Fruit fly (Drosophila melanogaster): Measurements from ENCODE around the gene CG9705.

Gene CG9705

DNA sequence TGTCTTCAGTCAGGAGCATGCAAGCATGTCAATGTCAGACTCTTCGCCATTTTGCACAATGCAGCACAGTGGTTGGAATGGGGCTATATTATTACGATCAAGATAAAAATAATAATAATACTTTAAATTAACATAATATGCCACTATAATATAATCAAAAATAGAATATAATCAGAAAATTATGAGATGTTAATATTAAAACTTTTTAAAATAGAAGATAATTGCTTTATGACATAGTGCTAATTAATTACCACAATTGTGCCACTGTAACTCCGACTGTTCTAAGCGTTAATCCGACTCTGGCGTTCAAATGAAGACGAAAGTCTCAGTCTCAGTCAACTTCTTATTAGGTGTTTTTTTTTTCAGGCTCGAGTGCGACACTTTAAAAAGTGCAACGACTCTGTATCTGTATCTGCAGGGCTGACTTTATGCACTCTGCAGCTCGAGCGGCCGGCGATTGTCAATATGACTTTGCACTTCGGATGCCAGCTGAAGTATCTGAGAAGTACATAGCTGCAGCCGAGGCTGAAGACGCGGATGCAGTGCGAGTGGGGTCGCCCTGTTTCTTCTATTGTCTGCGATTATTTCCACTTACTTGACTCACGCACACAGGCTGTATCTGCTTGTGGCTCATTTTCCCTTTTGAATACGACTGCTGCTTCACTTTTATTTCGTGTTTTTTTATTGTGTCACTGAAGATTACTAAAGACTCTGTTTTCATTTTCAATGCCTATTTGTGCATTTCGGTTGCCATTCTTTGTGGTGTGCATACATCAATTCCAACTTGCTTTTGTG is 17.5 kb upstream of the CG9705 start (continued):
- peak; percentile 9 to 64 for TF ChIP-seq bsh (GFP tag; optimal IDR thresholded peaks at IDR 0.05)
- no peak for TF ChIP-seq CG9727 (GFP tag; optimal IDR thresholded peaks at IDR 0.05)
- no peak for TF ChIP-seq CG14965 (GFP tag; optimal IDR thresholded peaks at IDR 0.05; ENCODE audit: borderline replicate concordance)
- TF ChIP-seq nerfin-2 (GFP tag; IDR thresholded peaks at IDR 0.05; ENCODE audit: partially characterized antibody) = no peak
- peak; percentile 84; the same call in 1 of the 3 replicates for TF ChIP-seq CG2199 (GFP tag; IDR thresholded peaks at IDR 0.05)
- TF ChIP-seq CG6765 (GFP tag; optimal IDR thresholded peaks at IDR 0.05) = no peak
- TF ChIP-seq chinmo (GFP tag; IDR thresholded peaks at IDR 0.05; ENCODE audit: partially characterized antibody) = no peak

DNA sequence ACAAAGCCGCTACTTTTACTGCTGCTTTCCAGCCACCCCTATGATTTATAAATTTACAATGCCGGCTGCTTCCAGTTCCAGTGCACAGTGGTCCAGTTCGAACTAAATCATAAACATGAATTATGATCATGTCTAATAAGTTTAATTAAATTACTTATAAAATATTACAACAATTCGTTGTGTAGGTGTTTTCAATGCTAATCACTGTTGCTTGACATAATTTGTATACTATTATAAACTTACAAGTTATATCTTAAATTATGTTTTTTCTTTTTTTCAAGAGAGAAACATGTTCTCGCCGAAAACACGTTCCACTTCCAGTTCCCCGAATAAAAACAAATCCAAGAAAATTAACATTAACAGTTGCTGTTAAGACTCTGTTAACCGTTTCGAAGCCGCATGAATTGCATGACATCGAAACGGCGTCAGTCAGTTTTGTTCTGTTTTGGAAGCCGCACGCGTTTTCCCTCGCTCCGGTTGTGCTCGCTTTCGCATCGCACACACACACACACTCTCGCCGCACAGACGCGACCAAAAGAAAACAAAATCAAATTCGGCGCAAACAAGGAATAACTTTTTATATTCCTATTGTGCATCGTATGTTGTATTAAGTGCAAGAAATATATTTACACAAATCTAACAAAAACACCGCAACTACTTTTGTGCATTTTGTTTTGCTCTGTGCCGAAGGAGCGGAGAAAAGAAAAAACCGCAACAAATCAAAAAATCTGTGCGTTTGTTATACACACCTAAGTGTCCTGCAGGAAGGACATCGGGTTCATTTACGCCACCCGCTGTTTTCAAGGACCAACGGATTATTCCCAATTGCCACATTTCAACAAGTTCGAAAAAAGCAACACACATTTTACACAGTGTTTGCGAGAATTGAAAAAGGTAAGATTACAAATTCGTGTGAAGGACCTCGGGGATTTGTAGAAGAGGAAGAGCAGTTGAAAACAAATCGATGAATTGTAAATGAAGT is 14.0 kb upstream of the CG9705 start, which contains the start of gene Nrt:
Gene Nrt (plus strand): TSS at position 426 of the 982 bp plus-strand sequence.
- TF ChIP-seq caup (GFP tag; optimal IDR thresholded peaks at IDR 0.05; ENCODE audit: severe bottlenecking) = peak; percentile 31
- peak; percentile 74 for TF ChIP-seq CG17359 (tag; optimal IDR thresholded peaks at IDR 0.05)
- TF ChIP-seq hkb (optimal IDR thresholded peaks at IDR 0.05) = no peak
- TF ChIP-seq hkb (GFP tag; IDR thresholded peaks at IDR 0.05) = peak; percentile 79
- no peak for TF ChIP-seq CG4404 (GFP tag; IDR thresholded peaks at IDR 0.05)
- no peak for TF ChIP-seq CG6272 (GFP tag; IDR thresholded peaks at IDR 0.05)
- TF ChIP-seq CG15269 (tag; optimal IDR thresholded peaks at IDR 0.05) = peak; percentile 73
- peak; percentile 18 for TF ChIP-seq abd-A (tag; optimal IDR thresholded peaks at IDR 0.05)
- TF ChIP-seq D (optimal IDR thresholded peaks at IDR 0.05) = no peak
- TF ChIP-seq D (GFP tag; optimal IDR thresholded peaks at IDR 0.05) = peak; percentile 12
- TF ChIP-seq trem (tag; optimal IDR thresholded peaks at IDR 0.05) = peak; percentile 38
- peak; percentile 34 for TF ChIP-seq CG12104 (GFP tag; optimal IDR thresholded peaks at IDR 0.05)
- TF ChIP-seq CHES-1-like (GFP tag; optimal IDR thresholded peaks at IDR 0.05) = peak; percentile 7
- peak; percentile 23; the same call in 1 of the 2 replicates for TF ChIP-seq slbo (GFP tag; IDR thresholded peaks at IDR 0.05)
- TF ChIP-seq h (optimal IDR thresholded peaks at IDR 0.05) = no peak
- peak; percentile 58 for TF ChIP-seq CG12659 (GFP tag; optimal IDR thresholded peaks at IDR 0.05)
- no peak for TF ChIP-seq CG9876 (GFP tag; optimal IDR thresholded peaks at IDR 0.05)
- no peak for TF ChIP-seq B-H1 (GFP tag; IDR thresholded peaks at IDR 0.05)
- TF ChIP-seq CG31224 (GFP tag; IDR thresholded peaks at IDR 0.05) = no peak
- no peak for TF ChIP-seq gro (GFP tag; optimal IDR thresholded peaks at IDR 0.05)
- TF ChIP-seq Stat92E (GFP tag; optimal IDR thresholded peaks at IDR 0.05) = peak in 1 of 3 experiments; percentile 84
- TF ChIP-seq sob (GFP tag; IDR thresholded peaks at IDR 0.05) = peak; percentile 41; the same call in 1 of the 2 replicates
- no peak for TF ChIP-seq cato (GFP tag; optimal IDR thresholded peaks at IDR 0.05; ENCODE audit: borderline replicate concordance)
- TF ChIP-seq row (GFP tag; IDR thresholded peaks at IDR 0.05) = peak; percentile 87
- TF ChIP-seq Gsc (GFP tag; IDR thresholded peaks at IDR 0.05) = no peak
- peak; percentile 59 for TF ChIP-seq oc (tag; optimal IDR thresholded peaks at IDR 0.05)
- TF ChIP-seq HHEX (GFP tag; optimal IDR thresholded peaks at IDR 0.05) = peak; percentile 63
- no peak for TF ChIP-seq trh (GFP tag; optimal IDR thresholded peaks at IDR 0.05)
- TF ChIP-seq CG12219 (GFP tag; optimal IDR thresholded peaks at IDR 0.05) = peak; percentile 16
- no peak for TF ChIP-seq Adf1 (GFP tag; IDR thresholded peaks at IDR 0.05)
- no peak for TF ChIP-seq CG10321 (GFP tag; IDR thresholded peaks at IDR 0.05)
- TF ChIP-seq CG6813 (GFP tag; optimal IDR thresholded peaks at IDR 0.05) = peak; percentile 69
- TF ChIP-seq gcm (GFP tag; optimal IDR thresholded peaks at IDR 0.05) = peak; percentile 97
- no peak for TF ChIP-seq Nf-YA (GFP tag; IDR thresholded peaks at IDR 0.05)
- TF ChIP-seq kni (GFP tag; optimal IDR thresholded peaks at IDR 0.05) = peak; percentile 9
- TF ChIP-seq Dip3 (GFP tag; optimal IDR thresholded peaks at IDR 0.05) = no peak
- TF ChIP-seq ap (GFP tag; IDR thresholded peaks at IDR 0.05) = no peak; the same call in 1 of the 2 replicates
- TF ChIP-seq sim (GFP tag; IDR thresholded peaks at IDR 0.05) = no peak
- TF ChIP-seq aop (GFP tag; IDR thresholded peaks at IDR 0.05) = no peak

Data from whole organism, embryonic.